Worm (Caenorhabditis elegans) whole organism, L2 larva: Measurements from ENCODE around the gene F25E2.3.

Experiments
- F13H6.1 ChIP-seq: sonication (generic microtip); optimal IDR thresholded peaks from 2 replicates; lab custom pipeline; 2016; ENCODE audit warnings: missing genetic modification characterization, missing compliant biosample characterization
- R02D3.7 ChIP-seq: fragments of 150-350 bp; optimal IDR thresholded peaks from 2 replicates; lab custom pipeline; 2014; ENCODE audit warnings: missing biosample characterization, missing genetic modification characterization
- ZK546.5 ChIP-seq: sonication (generic microtip); optimal IDR thresholded peaks from 2 replicates; lab custom pipeline; 2017; ENCODE audit warnings: missing biosample characterization, missing genetic modification characterization
- ama-1 ChIP-seq: fragments of 150-350 bp; optimal IDR thresholded peaks from 2 replicates; lab custom pipeline; 2018; ENCODE audit warnings: inconsistent platforms
- ceh-16 ChIP-seq: fragments of 150-350 bp; optimal IDR thresholded peaks from 2 replicates; lab custom pipeline; 2014; ENCODE audit warnings: missing biosample characterization, missing genetic modification characterization
- ceh-82 ChIP-seq: fragments of 150-350 bp; optimal IDR thresholded peaks from 2 replicates; lab custom pipeline; 2014; ENCODE audit warnings: missing biosample characterization, missing genetic modification characterization
- dmd-4 ChIP-seq: sonication (generic microtip); optimal IDR thresholded peaks from 2 replicates; lab custom pipeline; 2017; ENCODE audit warnings: missing biosample characterization, missing genetic modification characterization
- egl-27 ChIP-seq: sonication (generic microtip); optimal IDR thresholded peaks from 3 replicates; lab custom pipeline; 2017; ENCODE audit warnings: missing biosample characterization, missing genetic modification reagents, missing genetic modification characterization
- fos-1 ChIP-seq: fragments of 150-350 bp; optimal IDR thresholded peaks from 2 replicates; lab custom pipeline; 2014; ENCODE audit warnings: missing biosample characterization, missing genetic modification characterization
- snpc-4 ChIP-seq: fragments of 150-350 bp; optimal IDR thresholded peaks from 2 replicates; lab custom pipeline; 2014; ENCODE audit warnings: missing biosample characterization, missing genetic modification characterization
- unc-39 ChIP-seq: fragments of 150-350 bp; optimal IDR thresholded peaks from 2 replicates; lab custom pipeline; 2014; ENCODE audit warnings: missing biosample characterization, missing genetic modification characterization
- ztf-11 ChIP-seq: sonication (generic microtip); optimal IDR thresholded peaks from 2 replicates; lab custom pipeline; 2017; ENCODE audit warnings: missing biosample characterization, missing genetic modification characterization
- ztf-4 ChIP-seq: fragments of 150-350 bp; optimal IDR thresholded peaks from 2 replicates; lab custom pipeline; 2014; ENCODE audit warnings: missing biosample characterization, missing genetic modification characterization

DNA sequence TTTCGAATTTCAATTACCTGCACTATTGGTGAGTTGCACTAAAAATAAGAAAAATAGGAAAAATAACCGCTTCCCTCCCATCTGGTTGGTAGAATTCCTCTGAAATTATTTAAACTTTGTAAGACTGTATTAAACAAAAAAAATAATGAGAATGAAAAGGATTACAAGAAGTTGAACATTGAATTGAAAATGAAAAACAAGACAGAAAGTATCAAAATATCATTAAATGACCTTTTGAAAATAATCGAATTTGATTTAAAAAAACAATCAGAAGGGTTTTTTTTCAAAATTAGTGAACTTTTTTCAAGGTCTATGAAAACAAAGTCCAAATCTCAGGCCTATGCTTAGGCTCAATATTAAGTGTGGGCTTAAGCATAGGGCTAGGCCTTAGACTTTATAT lies 38.5 kb upstream of the F25E2.3 start, which contains the start of gene igcm-1:
- TF ChIP-seq dmd-4 (tag; lab: Kevin White, UChicago) (no peak), ama-1 (lab: Kevin White, UChicago) (no peak), ceh-16 (tag; lab: Kevin White, UChicago) (no peak), ceh-82 (tag; lab: Kevin White, UChicago) (no peak), ztf-11 (tag; lab: Kevin White, UChicago) (no peak), ztf-4 (tag; lab: Kevin White, UChicago) (no peak), unc-39 (tag; lab: Kevin White, UChicago) (no peak), F13H6.1 (tag; lab: Kevin White, UChicago) (no peak), snpc-4 (tag; lab: Kevin White, UChicago) (no peak), ZK546.5 (tag; lab: Kevin White, UChicago) (no peak), egl-27 (tag; lab: Kevin White, UChicago) (no peak), fos-1 (tag; lab: Kevin White, UChicago) (no peak), R02D3.7 (tag; lab: Kevin White, UChicago) (no peak)
